Fruit fly (Drosophila melanogaster) whole organism, embryonic: ENCODE data around the gene Nlg4.
A peak's percentile ranks its signal among the peaks of the same experiment; 100 is the strongest.

ENCODE experiments used
- Atf3 ChIP-seq: fragments of 200-800 bp; sonication (Bioruptor generic); optimal IDR thresholded peaks from 3 replicates; lab custom pipeline; 2016; ENCODE audit warnings: missing biosample characterization, missing genetic modification characterization
- Atf6 ChIP-seq: fragments of 200-800 bp; sonication (Bioruptor generic); IDR thresholded peaks from 2 replicates; pipeline ENCODE4 v1.3.6; 2022; ENCODE audit warnings: missing biosample characterization, missing genetic modification characterization
- CG11695 ChIP-seq: fragments of 200-800 bp; sonication (Bioruptor generic); IDR thresholded peaks from 3 replicates; pipeline ENCODE4 v1.3.6; 2022; ENCODE audit warnings: missing biosample characterization, missing genetic modification characterization
- CG11696 ChIP-seq: fragments of 200-800 bp; sonication (Bioruptor generic); IDR thresholded peaks from 2 replicates; pipeline ENCODE4 v1.3.6; 2022; ENCODE audit warnings: missing biosample characterization, missing genetic modification characterization
- CG12769 ChIP-seq: fragments of 200-800 bp; sonication (Bioruptor generic); optimal IDR thresholded peaks from 2 replicates; lab custom pipeline; 2019; ENCODE audit warnings: missing biosample characterization, mild to moderate bottlenecking, missing genetic modification characterization, moderate library complexity
- CG1529 ChIP-seq: fragments of 200-800 bp; sonication (Bioruptor generic); optimal IDR thresholded peaks from 3 replicates; lab custom pipeline; 2018; ENCODE audit warnings: missing biosample characterization, missing genetic modification characterization
- CG2199 ChIP-seq: fragments of 200-800 bp; sonication (Bioruptor generic); IDR thresholded peaks from 3 replicates; pipeline ENCODE4 v1.3.6; 2022; ENCODE audit warnings: missing biosample characterization, missing genetic modification characterization
- CG31365 ChIP-seq: fragments of 200-800 bp; sonication (Bioruptor generic); optimal IDR thresholded peaks from 2 replicates; lab custom pipeline; 2018; ENCODE audit warnings: missing biosample characterization, mild to moderate bottlenecking, missing genetic modification characterization
- CG33557 ChIP-seq: fragments of 200-800 bp; sonication (Bioruptor generic); optimal IDR thresholded peaks from 2 replicates; lab custom pipeline; 2019; ENCODE audit warnings: missing biosample characterization, mild to moderate bottlenecking, missing genetic modification characterization, moderate library complexity
- CG8089 ChIP-seq: fragments of 200-800 bp; sonication (Bioruptor generic); optimal IDR thresholded peaks from 3 replicates; lab custom pipeline; 2016; ENCODE audit warnings: missing biosample characterization, missing genetic modification characterization
- CG8388 ChIP-seq: fragments of 200-800 bp; sonication (Bioruptor generic); optimal IDR thresholded peaks from 2 replicates; lab custom pipeline; 2019; ENCODE audit warnings: missing biosample characterization, mild to moderate bottlenecking, missing genetic modification characterization, moderate library complexity
- CG8765 ChIP-seq: fragments of 200-800 bp; sonication (Bioruptor generic); IDR thresholded peaks from 2 replicates; pipeline ENCODE4 v1.3.6; 2022; ENCODE audit warnings: missing biosample characterization, missing genetic modification characterization
- CG9215 ChIP-seq: fragments of 200-800 bp; sonication (Bioruptor generic); IDR thresholded peaks from 2 replicates; pipeline ENCODE4 v1.3.6; 2022; ENCODE audit warnings: missing biosample characterization, missing genetic modification characterization
- CG9797 ChIP-seq: fragments of 200-800 bp; sonication (Bioruptor generic); optimal IDR thresholded peaks from 3 replicates; lab custom pipeline; 2018; ENCODE audit warnings: missing biosample characterization, mild to moderate bottlenecking, missing genetic modification characterization
- CG9817 ChIP-seq: fragments of 200-800 bp; sonication (Bioruptor generic); optimal IDR thresholded peaks from 2 replicates; lab custom pipeline; 2018; ENCODE audit warnings: missing biosample characterization, mild to moderate bottlenecking, missing genetic modification characterization, moderate library complexity
- Camta ChIP-seq: fragments of 200-800 bp; sonication (Bioruptor generic); optimal IDR thresholded peaks from 2 replicates; lab custom pipeline; 2016; ENCODE audit warnings: missing biosample characterization, missing genetic modification characterization
- Chrac-16 ChIP-seq: fragments of 200-800 bp; sonication (Bioruptor generic); optimal IDR thresholded peaks from 3 replicates; lab custom pipeline; 2016; ENCODE audit warnings: missing biosample characterization, missing genetic modification characterization
- CrebB ChIP-seq: fragments of 200-800 bp; sonication (Bioruptor generic); optimal IDR thresholded peaks from 3 replicates; lab custom pipeline; 2018; ENCODE audit warnings: missing biosample characterization, mild to moderate bottlenecking, missing genetic modification characterization
- D ChIP-seq, 2 experiments: fragments of 200-800 bp in 1 of 2; fragments of >200 bp in 1 of 2; sonication (Bioruptor generic) in 1 of 2; optimal IDR thresholded peaks; 2 replicates in 1 of 2; 3 replicates in 1 of 2; lab custom pipeline; 2017; ENCODE audit warnings: mild to moderate bottlenecking in 1 of 2, missing biosample characterization in 1 of 2, missing genetic modification characterization in 1 of 2, missing genetic modification reagents in 1 of 2
- Dip2 ChIP-seq: fragments of 200-800 bp; sonication (Bioruptor generic); IDR thresholded peaks from 2 replicates; pipeline ENCODE4 v1.3.6; 2022; ENCODE audit warnings: missing biosample characterization, missing genetic modification characterization
- Doc3 ChIP-seq: fragments of 200-800 bp; sonication (Bioruptor generic); IDR thresholded peaks from 3 replicates; pipeline ENCODE4 v1.3.6; 2022; ENCODE audit warnings: missing biosample characterization, missing genetic modification characterization; ENCODE audit not compliant: partially characterized antibody
- Elba2 ChIP-seq: fragments of 200-800 bp; sonication (Bioruptor generic); optimal IDR thresholded peaks from 3 replicates; lab custom pipeline; 2016; ENCODE audit warnings: missing biosample characterization, missing genetic modification characterization
- Kr ChIP-seq: fragments of 200-800 bp; sonication (Bioruptor generic); optimal IDR thresholded peaks from 2 replicates; lab custom pipeline; 2017; ENCODE audit warnings: missing biosample characterization, mild to moderate bottlenecking, missing genetic modification characterization
- Meics ChIP-seq: fragments of 200-800 bp; sonication (Bioruptor generic); optimal IDR thresholded peaks from 2 replicates; lab custom pipeline; 2017; ENCODE audit warnings: missing biosample characterization, mild to moderate bottlenecking, missing genetic modification characterization
- Nf-YB ChIP-seq: fragments of 200-800 bp; sonication (Bioruptor generic); optimal IDR thresholded peaks from 3 replicates; lab custom pipeline; 2019; ENCODE audit warnings: missing biosample characterization, mild to moderate bottlenecking, missing genetic modification characterization, moderate library complexity
- Pdp1 ChIP-seq, 2 experiments: fragments of 200-800 bp; sonication (Bioruptor generic); optimal IDR thresholded peaks; 3 replicates each; lab custom pipeline; 2016; ENCODE audit warnings: missing biosample characterization in 2 of 2, missing genetic modification characterization in 2 of 2, mild to moderate bottlenecking in 1 of 2, moderate library complexity in 1 of 2
- Six4 ChIP-seq: fragments of 200-800 bp; sonication (Bioruptor generic); optimal IDR thresholded peaks from 2 replicates; lab custom pipeline; 2016; ENCODE audit warnings: missing biosample characterization, missing genetic modification characterization
- Sox102F ChIP-seq: fragments of 200-800 bp; sonication (Bioruptor generic); optimal IDR thresholded peaks from 2 replicates; lab custom pipeline; 2018; ENCODE audit warnings: missing biosample characterization, mild to moderate bottlenecking, missing genetic modification characterization, moderate library complexity
- Xrp1 ChIP-seq: fragments of 200-800 bp; sonication (Bioruptor generic); IDR thresholded peaks from 2 replicates; pipeline ENCODE4 v1.3.6; 2022; ENCODE audit warnings: missing biosample characterization, missing genetic modification characterization
- aop ChIP-seq: fragments of 200-800 bp; sonication (Bioruptor generic); IDR thresholded peaks from 2 replicates; pipeline ENCODE4 v1.3.6; 2022; ENCODE audit warnings: missing biosample characterization, missing genetic modification characterization
- fd64A ChIP-seq: fragments of 200-800 bp; sonication (Bioruptor generic); optimal IDR thresholded peaks from 3 replicates; lab custom pipeline; 2018; ENCODE audit warnings: missing biosample characterization, mild to moderate bottlenecking, missing genetic modification characterization
- gce ChIP-seq: fragments of 200-800 bp; sonication (Bioruptor generic); IDR thresholded peaks from 3 replicates; pipeline ENCODE4 v1.3.6; 2022; ENCODE audit warnings: missing biosample characterization, missing genetic modification characterization
- gfzf ChIP-seq: fragments of 200-800 bp; sonication (Bioruptor generic); optimal IDR thresholded peaks from 2 replicates; lab custom pipeline; 2016; ENCODE audit warnings: missing biosample characterization, mild to moderate bottlenecking, missing genetic modification characterization, moderate library complexity
- hb ChIP-seq: fragments of 200-800 bp; sonication (Bioruptor generic); IDR thresholded peaks from 3 replicates; pipeline ENCODE4 v1.3.6; 2022; ENCODE audit warnings: missing biosample characterization, missing genetic modification characterization; ENCODE audit not compliant: partially characterized antibody
- hth ChIP-seq: fragments of >200 bp; optimal IDR thresholded peaks from 2 replicates; lab custom pipeline; 2017; ENCODE audit warnings: inconsistent platforms
- inv ChIP-seq: fragments of 200-800 bp; sonication (Bioruptor generic); IDR thresholded peaks from 2 replicates; pipeline ENCODE4 v1.3.6; 2022; ENCODE audit warnings: missing biosample characterization, missing genetic modification characterization; ENCODE audit not compliant: partially characterized antibody
- luna ChIP-seq: fragments of 200-800 bp; sonication (Bioruptor generic); optimal IDR thresholded peaks from 2 replicates; lab custom pipeline; 2016; ENCODE audit warnings: missing biosample characterization, missing genetic modification characterization
- mld ChIP-seq: fragments of 200-800 bp; sonication (Bioruptor generic); IDR thresholded peaks from 3 replicates; pipeline ENCODE4 v1.3.6; 2022; ENCODE audit warnings: missing biosample characterization, missing genetic modification characterization; ENCODE audit not compliant: partially characterized antibody
- nom ChIP-seq: fragments of 200-800 bp; sonication (Bioruptor generic); optimal IDR thresholded peaks from 2 replicates; lab custom pipeline; 2017; ENCODE audit warnings: missing biosample characterization, missing genetic modification characterization, mild to moderate bottlenecking, moderate library complexity, missing genetic modification reagents
- onecut ChIP-seq: fragments of 200-800 bp; sonication (Bioruptor generic); IDR thresholded peaks from 2 replicates; pipeline ENCODE4 v1.3.6; 2022; ENCODE audit warnings: missing biosample characterization, missing genetic modification characterization
- pfk ChIP-seq: fragments of 200-800 bp; sonication (Bioruptor generic); optimal IDR thresholded peaks from 2 replicates; lab custom pipeline; 2018; ENCODE audit warnings: missing biosample characterization, mild to moderate bottlenecking, missing genetic modification characterization, moderate library complexity
- pnt ChIP-seq: fragments of 200-800 bp; sonication (Bioruptor generic); optimal IDR thresholded peaks from 3 replicates; lab custom pipeline; 2016; ENCODE audit warnings: missing biosample characterization, missing genetic modification characterization
- pum ChIP-seq: fragments of 200-800 bp; sonication (Bioruptor generic); optimal IDR thresholded peaks from 2 replicates; lab custom pipeline; 2016; ENCODE audit warnings: missing biosample characterization, missing genetic modification characterization
- repo ChIP-seq: fragments of 200-800 bp; sonication (Bioruptor generic); optimal IDR thresholded peaks from 2 replicates; lab custom pipeline; 2016; ENCODE audit warnings: missing biosample characterization, missing genetic modification characterization
- sc ChIP-seq, 3 experiments: fragments of >200 bp in 2 of 3; fragments of 200-800 bp in 1 of 3; sonication (Bioruptor generic) in 1 of 3; optimal IDR thresholded peaks; 2 replicates in 2 of 3; 3 replicates in 1 of 3; lab custom pipeline; 2017; ENCODE audit warnings: mild to moderate bottlenecking in 1 of 3, missing biosample characterization in 1 of 3, missing genetic modification characterization in 1 of 3, missing genetic modification reagents in 1 of 3
- slp2 ChIP-seq: fragments of 200-800 bp; sonication (Bioruptor generic); optimal IDR thresholded peaks from 2 replicates; lab custom pipeline; 2016; ENCODE audit warnings: missing biosample characterization, missing genetic modification characterization
- tap ChIP-seq: fragments of 200-800 bp; optimal IDR thresholded peaks from 3 replicates; lab custom pipeline; 2019; ENCODE audit warnings: missing biosample characterization, mild to moderate bottlenecking, missing genetic modification characterization, moderate library complexity
- unpg ChIP-seq: fragments of 200-800 bp; sonication (Bioruptor generic); optimal IDR thresholded peaks from 3 replicates; lab custom pipeline; 2018; ENCODE audit warnings: missing biosample characterization, mild to moderate bottlenecking, missing genetic modification characterization, moderate library complexity
- vvl ChIP-seq: fragments of 200-800 bp; sonication (Bioruptor generic); IDR thresholded peaks from 2 replicates; pipeline ENCODE4 v1.3.6; 2022; ENCODE audit warnings: missing biosample characterization, missing genetic modification characterization

The Nlg4 gene

dm6 chr3R:20259440-20260170 is 55.0 kb downstream of the Nlg4 start (continued):
- TF ChIP-seq Dip2 (GFP tag; lab: Robert Waterston, UW), result no peak
- TF ChIP-seq Meics (GFP tag; lab: Kevin White, UChicago), result peak; percentile 12
- TF ChIP-seq CG11695, result peak; percentile 52; the same call in 1 of the 3 replicates
- TF ChIP-seq Elba2 (GFP tag; lab: Kevin White, UChicago), result no peak
- TF ChIP-seq Camta (GFP tag; lab: Kevin White, UChicago), result no peak
- TF ChIP-seq onecut (GFP tag; lab: Robert Waterston, UW), result no peak; the same call in none of the 2 replicates
- TF ChIP-seq Atf3 (GFP tag; lab: Kevin White, UChicago), result no peak
- TF ChIP-seq CG12769 (tag; lab: Kevin White, UChicago), result no peak
- TF ChIP-seq Sox102F (GFP tag; lab: Kevin White, UChicago), result peak; percentile 56
- no peak for TF ChIP-seq Six4 (GFP tag; lab: Kevin White, UChicago)
- peak; percentile 3 for TF ChIP-seq CG8089 (GFP tag; lab: Kevin White, UChicago)
- peak; percentile 66 for TF ChIP-seq fd64A (GFP tag; lab: Kevin White, UChicago)
- peak; percentile 50 for TF ChIP-seq vvl
- TF ChIP-seq sc (optimal IDR thresholded peaks at IDR 0.05; lab: Kevin White, UChicago), result no peak
- peak; percentile 36 for TF ChIP-seq sc (GFP tag; optimal IDR thresholded peaks at IDR 0.05; lab: Kevin White, UChicago)
- TF ChIP-seq Nf-YB (GFP tag; lab: Kevin White, UChicago), result peak; percentile 10
- TF ChIP-seq Pdp1 (GFP tag; optimal IDR thresholded peaks at IDR 0.05; lab: Kevin White, UChicago), result no peak
- TF ChIP-seq unpg (GFP tag; lab: Kevin White, UChicago), result peak; percentile 41
- no peak for TF ChIP-seq nom
- no peak for TF ChIP-seq luna (GFP tag; lab: Kevin White, UChicago)
- TF ChIP-seq slp2, result no peak
- peak; percentile 30 for TF ChIP-seq CG1529
- no peak for TF ChIP-seq CG11696 (GFP tag; lab: Robert Waterston, UW)
- TF ChIP-seq Kr (GFP tag; lab: Kevin White, UChicago), result no peak
- TF ChIP-seq inv (GFP tag; lab: Robert Waterston, UW), result no peak
- TF ChIP-seq CG9797, result no peak
- TF ChIP-seq pfk (GFP tag; lab: Kevin White, UChicago), result no peak
- peak; percentile 38 for TF ChIP-seq CG33557
- TF ChIP-seq Atf6 (GFP tag; lab: Robert Waterston, UW), result peak; percentile 8; the same call in 1 of the 2 replicates
- TF ChIP-seq mld (GFP tag; lab: Robert Waterston, UW), result no peak
- no peak for TF ChIP-seq CG9817
- TF ChIP-seq Doc3 (GFP tag; lab: Robert Waterston, UW), result no peak
- TF ChIP-seq CG8765 (GFP tag; lab: Robert Waterston, UW), result no peak
- no peak for TF ChIP-seq aop
- no peak for TF ChIP-seq CrebB (tag; lab: Kevin White, UChicago)
- TF ChIP-seq gfzf (GFP tag; lab: Kevin White, UChicago), result no peak
- TF ChIP-seq CG31365 (tag; lab: Kevin White, UChicago), result no peak
- no peak for TF ChIP-seq D (optimal IDR thresholded peaks at IDR 0.05; lab: Kevin White, UChicago)
- peak; percentile 8 for TF ChIP-seq D (GFP tag; optimal IDR thresholded peaks at IDR 0.05; lab: Kevin White, UChicago)
- TF ChIP-seq gce, result no peak
- TF ChIP-seq CG2199, result peak; percentile 52; the same call in 1 of the 3 replicates
- no peak for TF ChIP-seq CG9215 (GFP tag; lab: Robert Waterston, UW)
- TF ChIP-seq tap (tag; lab: Kevin White, UChicago), result peak; percentile 65
- TF ChIP-seq Xrp1, result peak; percentile 60
- TF ChIP-seq repo (GFP tag; lab: Kevin White, UChicago), result no peak
- TF ChIP-seq hth, result no peak
- TF ChIP-seq pum (GFP tag; lab: Kevin White, UChicago), result no peak
- no peak for TF ChIP-seq CG8388 (GFP tag; lab: Kevin White, UChicago)
- no peak for TF ChIP-seq pnt
- no peak for TF ChIP-seq hb (GFP tag; lab: Robert Waterston, UW)
- TF ChIP-seq Chrac-16 (GFP tag; lab: Kevin White, UChicago), result no peak
